Worm (Caenorhabditis elegans) whole organism, young adult: ENCODE measurements around the gene noa-1.

Experiments used
- B0336.3 ChIP-seq: fragments of 200-800 bp; sonication (Bioruptor generic); IDR thresholded peaks from 2 replicates; pipeline ENCODE4 v1.3.6; 2022; ENCODE audit warnings: missing genetic modification characterization, missing compliant biosample characterization
- F23B12.7 ChIP-seq: sonication (generic microtip); optimal IDR thresholded peaks from 2 replicates; lab custom pipeline; 2017; ENCODE audit warnings: missing genetic modification characterization, mild to moderate bottlenecking, missing compliant biosample characterization, antibody characterized with exemption, moderate library complexity; ENCODE audit not compliant: insufficient read depth
- F37B4.10 ChIP-seq: fragments of 200-800 bp; sonication (Bioruptor generic); IDR thresholded peaks from 2 replicates; pipeline ENCODE4 v1.3.6; 2022; ENCODE audit warnings: missing genetic modification characterization, missing compliant biosample characterization
- F52B5.7 ChIP-seq: sonication (generic microtip); optimal IDR thresholded peaks from 2 replicates; lab custom pipeline; 2016; ENCODE audit warnings: mild to moderate bottlenecking, missing genetic modification characterization, missing compliant biosample characterization
- F57A8.1 ChIP-seq: fragments of 200-800 bp; sonication (Bioruptor generic); optimal IDR thresholded peaks from 2 replicates; lab custom pipeline; 2018; ENCODE audit warnings: mild to moderate bottlenecking, missing genetic modification characterization, moderate library complexity, missing compliant biosample characterization
- Y53F4B.3 ChIP-seq: fragments of 200-800 bp; sonication (Bioruptor generic); IDR thresholded peaks from 2 replicates; pipeline ENCODE4 v1.3.6; 2022; ENCODE audit warnings: missing genetic modification reagents, missing genetic modification characterization, missing compliant biosample characterization
- Y56A3A.18 ChIP-seq: fragments of 200-800 bp; sonication (Bioruptor generic); IDR thresholded peaks from 2 replicates; pipeline ENCODE4 v1.3.6; 2022; ENCODE audit warnings: missing genetic modification reagents, missing genetic modification characterization, missing compliant biosample characterization
- Y67H2A.10 ChIP-seq: fragments of 200-800 bp; sonication (Bioruptor generic); conservative IDR thresholded peaks from 2 replicates; pipeline ENCODE4 v1.3.6; 2022; ENCODE audit warnings: missing genetic modification reagents, missing genetic modification characterization, missing compliant biosample characterization
- ama-1 ChIP-seq, 3 experiments: fragments of 150-350 bp in 1 of 3; sonication (generic microtip) in 2 of 3; optimal IDR thresholded peaks; 2 replicates each; lab custom pipeline; 2014 to 2018; ENCODE audit warnings: missing biosample characterization in 2 of 3, missing genetic modification characterization in 2 of 3, missing genetic modification reagents in 2 of 3
- aptf-3 ChIP-seq: fragments of 200-800 bp; sonication (Bioruptor generic); IDR thresholded peaks from 2 replicates; pipeline ENCODE4 v1.3.6; 2022; ENCODE audit warnings: missing genetic modification characterization, missing compliant biosample characterization
- attf-3 ChIP-seq: fragments of 200-800 bp; sonication (Bioruptor generic); conservative IDR thresholded peaks from 2 replicates; pipeline ENCODE4 v1.3.6; 2022; ENCODE audit warnings: missing genetic modification reagents, missing genetic modification characterization, missing compliant biosample characterization
- bed-1 ChIP-seq: fragments of 200-800 bp; sonication (Bioruptor generic); IDR thresholded peaks from 2 replicates; pipeline ENCODE4 v1.3.6; 2022; ENCODE audit warnings: missing genetic modification reagents, missing genetic modification characterization, missing compliant biosample characterization
- dpl-1 ChIP-seq: fragments of 150-350 bp; optimal IDR thresholded peaks from 2 replicates; lab custom pipeline; 2014; ENCODE audit warnings: missing biosample characterization, missing genetic modification reagents, missing genetic modification characterization
- egrh-3 ChIP-seq: fragments of 200-800 bp; sonication (Bioruptor generic); IDR thresholded peaks from 2 replicates; pipeline ENCODE4 v1.3.6; 2022; ENCODE audit warnings: missing genetic modification reagents, missing genetic modification characterization, missing compliant biosample characterization
- ekl-4 ChIP-seq: fragments of 200-800 bp; sonication (Bioruptor generic); IDR thresholded peaks from 2 replicates; pipeline ENCODE4 v1.3.6; 2022; ENCODE audit warnings: missing genetic modification reagents, missing genetic modification characterization, missing compliant biosample characterization
- fkh-3 ChIP-seq: sonication (generic microtip); optimal IDR thresholded peaks from 2 replicates; lab custom pipeline; 2016; ENCODE audit warnings: mild to moderate bottlenecking, missing genetic modification characterization, missing compliant biosample characterization
- hmg-1.2 ChIP-seq: fragments of 200-800 bp; sonication (Bioruptor generic); IDR thresholded peaks from 2 replicates; pipeline ENCODE4 v1.3.6; 2022; ENCODE audit warnings: missing genetic modification reagents, missing genetic modification characterization, missing compliant biosample characterization
- hmg-20 ChIP-seq: fragments of 200-800 bp; sonication (Bioruptor generic); IDR thresholded peaks from 2 replicates; pipeline ENCODE4 v1.3.6; 2022; ENCODE audit warnings: missing genetic modification reagents, missing genetic modification characterization, missing compliant biosample characterization
- hrde-1 ChIP-seq: sonication (generic microtip); optimal IDR thresholded peaks from 2 replicates; lab custom pipeline; 2016; ENCODE audit warnings: missing genetic modification characterization, mild to moderate bottlenecking, missing compliant biosample characterization, moderate library complexity, missing genotype, missing genetic modification reagents, borderline replicate concordance
- lin-26 ChIP-seq: fragments of 200-800 bp; sonication (Bioruptor generic); IDR thresholded peaks from 2 replicates; pipeline ENCODE4 v1.3.6; 2022; ENCODE audit warnings: missing genetic modification reagents, missing genetic modification characterization, missing compliant biosample characterization
- madf-3 ChIP-seq: fragments of 200-800 bp; sonication (Bioruptor generic); IDR thresholded peaks from 2 replicates; pipeline ENCODE4 v1.3.6; 2022; ENCODE audit warnings: missing genetic modification reagents, missing genetic modification characterization, missing compliant biosample characterization
- madf-6 ChIP-seq: fragments of 200-800 bp; sonication (Bioruptor generic); IDR thresholded peaks from 2 replicates; pipeline ENCODE4 v1.3.6; 2022; ENCODE audit warnings: missing genetic modification reagents, missing genetic modification characterization, missing compliant biosample characterization
- mcd-1 ChIP-seq: fragments of 200-800 bp; sonication (Bioruptor generic); IDR thresholded peaks from 2 replicates; pipeline ENCODE4 v1.3.6; 2022; ENCODE audit warnings: missing genetic modification reagents, missing genetic modification characterization, missing compliant biosample characterization
- mes-4 ChIP-seq: sonication (generic microtip); optimal IDR thresholded peaks from 2 replicates; lab custom pipeline; 2016; ENCODE audit warnings: missing genotype, missing genetic modification characterization, missing compliant biosample characterization
- mxl-1 ChIP-seq: sonication (generic microtip); optimal IDR thresholded peaks from 2 replicates; lab custom pipeline; 2016; ENCODE audit warnings: missing genetic modification characterization, missing compliant biosample characterization
- nfya-1 ChIP-seq: sonication (generic microtip); optimal IDR thresholded peaks from 2 replicates; lab custom pipeline; 2017; ENCODE audit warnings: antibody characterized with exemption, missing compliant biosample characterization, missing genetic modification characterization, borderline replicate concordance; ENCODE audit not compliant: insufficient read depth
- nhr-179 ChIP-seq: sonication (generic microtip); optimal IDR thresholded peaks from 2 replicates; lab custom pipeline; 2016; ENCODE audit warnings: mild to moderate bottlenecking, missing genetic modification characterization, missing compliant biosample characterization
- nhr-80 ChIP-seq: sonication (generic microtip); optimal IDR thresholded peaks from 2 replicates; lab custom pipeline; 2016; ENCODE audit warnings: missing genetic modification characterization, missing compliant biosample characterization
- repo-1 ChIP-seq: sonication (generic microtip); optimal IDR thresholded peaks from 2 replicates; lab custom pipeline; 2017; ENCODE audit warnings: mild to moderate bottlenecking, missing genetic modification characterization, missing compliant biosample characterization
- snpc-1.1 ChIP-seq: sonication (generic microtip); optimal IDR thresholded peaks from 2 replicates; lab custom pipeline; 2017; ENCODE audit warnings: missing genetic modification characterization, mild to moderate bottlenecking, missing compliant biosample characterization, antibody characterized with exemption, moderate library complexity, missing genotype, missing genetic modification reagents; ENCODE audit not compliant: insufficient read depth
- snpc-4 ChIP-seq, 5 experiments: fragments of 150-350 bp in 1 of 5; sonication (generic microtip) in 4 of 5; optimal IDR thresholded peaks; 2 replicates each; lab custom pipeline; 2014 to 2018; ENCODE audit warnings: missing genetic modification characterization in 5 of 5, missing biosample characterization in 3 of 5, antibody characterized with exemption in 2 of 5, mild to moderate bottlenecking in 2 of 5, missing compliant biosample characterization in 2 of 5, missing genotype in 2 of 5, moderate library complexity in 2 of 5, missing genetic modification reagents in 1 of 5
- somi-1 ChIP-seq: fragments of 200-800 bp; sonication (Bioruptor generic); optimal IDR thresholded peaks from 2 replicates; lab custom pipeline; 2018; ENCODE audit warnings: mild to moderate bottlenecking, missing genetic modification characterization, missing compliant biosample characterization
- tbp1 ChIP-seq: fragments of 200-800 bp; sonication (Bioruptor generic); optimal IDR thresholded peaks from 2 replicates; lab custom pipeline; 2018; ENCODE audit warnings: mild to moderate bottlenecking, missing genetic modification characterization, missing compliant biosample characterization
- tlf-1 ChIP-seq: fragments of 200-800 bp; sonication (Bioruptor generic); optimal IDR thresholded peaks from 2 replicates; lab custom pipeline; 2018; ENCODE audit warnings: mild to moderate bottlenecking, missing genetic modification characterization, missing compliant biosample characterization
- unc-62 ChIP-seq: fragments of 150-350 bp; optimal IDR thresholded peaks from 2 replicates; lab custom pipeline; 2014; ENCODE audit warnings: missing biosample characterization, missing genetic modification reagents, missing genetic modification characterization
- xnd-1 ChIP-seq: sonication (generic microtip); optimal IDR thresholded peaks from 2 replicates; lab custom pipeline; 2016; ENCODE audit warnings: missing genotype, missing genetic modification reagents, missing genetic modification characterization, missing compliant biosample characterization
- zim-3 ChIP-seq: sonication (generic microtip); optimal IDR thresholded peaks from 2 replicates; lab custom pipeline; 2017; ENCODE audit warnings: mild to moderate bottlenecking, missing genetic modification characterization, moderate library complexity, missing compliant biosample characterization
- ztf-6 ChIP-seq: fragments of 200-800 bp; sonication (Bioruptor generic); IDR thresholded peaks from 2 replicates; pipeline ENCODE4 v1.3.6; 2022; ENCODE audit warnings: missing genetic modification reagents, missing genetic modification characterization, missing compliant biosample characterization

Gene noa-1

ce11 chrII:13575018-13575948, 34.4 kb upstream of the noa-1 start, which contains the start of the genes mrpl-37 and lin-38 (continued):
- TF ChIP-seq madf-6 (GFP tag; lab: Robert Waterston, UW) = peak; percentile 73

DNA sequence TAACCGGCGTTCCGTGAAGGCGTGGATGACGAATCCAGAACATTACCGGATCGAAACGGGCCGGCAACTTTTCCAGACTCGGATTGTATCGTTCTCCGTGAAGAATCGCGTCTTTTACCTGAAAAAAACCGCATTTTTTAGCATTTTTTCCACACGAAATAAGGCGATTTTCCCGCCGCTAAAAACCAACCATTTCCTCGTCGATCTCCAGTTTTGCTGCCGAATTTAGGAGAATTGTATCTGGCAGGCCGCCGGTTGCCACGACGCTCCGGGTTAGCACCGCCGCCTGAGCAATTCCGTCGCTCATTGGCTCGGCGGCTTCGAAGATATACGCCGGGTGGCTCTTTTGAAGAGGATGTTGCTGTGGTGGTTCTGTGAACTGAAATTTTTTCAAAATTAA, 33.5 kb upstream of the noa-1 start:
- TF ChIP-seq ztf-6 (GFP tag; lab: Robert Waterston, UW) = no peak
- TF ChIP-seq Y67H2A.10 = no peak
- no peak for TF ChIP-seq repo-1 (tag; lab: Kevin White, UChicago)
- TF ChIP-seq B0336.3 (GFP tag; lab: Robert Waterston, UW) = no peak

DNA sequence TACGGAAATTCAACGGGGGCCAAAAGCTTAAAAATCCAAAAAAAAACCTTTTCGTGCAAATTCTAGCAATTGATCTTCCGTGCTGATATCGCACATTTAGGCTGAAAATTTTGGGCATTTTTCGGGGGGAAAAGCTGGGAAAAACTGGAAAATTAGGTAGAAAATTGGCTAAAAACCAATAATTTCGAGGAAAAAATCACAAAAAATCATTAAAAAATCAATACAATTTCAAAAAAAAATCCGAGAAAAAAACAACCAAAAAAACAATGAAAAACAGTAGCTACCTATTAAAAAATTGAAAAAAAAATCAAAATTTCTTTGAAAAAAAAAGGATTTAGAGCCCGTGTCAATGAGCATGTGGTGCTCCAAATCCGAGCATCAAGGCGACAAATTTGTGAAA, 27.0 kb upstream of the noa-1 start, which contains the start of gene Y48E1B.3:
Gene Y48E1B.3 (minus strand): TSS at position 101 of the 400 bp plus-strand sequence.
- TF ChIP-seq unc-62 (no peak), mcd-1 (GFP tag; lab: Robert Waterston, UW) (no peak), lin-26 (no peak), nhr-179 (tag; lab: Kevin White, UChicago) (no peak), Y53F4B.3 (GFP tag; lab: Robert Waterston, UW) (no peak), egrh-3 (GFP tag; lab: Robert Waterston, UW) (no peak), Y56A3A.18 (GFP tag; lab: Robert Waterston, UW) (no peak), hmg-20 (GFP tag; lab: Robert Waterston, UW) (no peak), hrde-1 (no peak), mes-4 (tag; lab: Kevin White, UChicago) (no peak), tlf-1 (GFP tag; lab: Kevin White, UChicago) (no peak), ama-1 (optimal IDR thresholded peaks at IDR 0.05; lab: Kevin White, UChicago) (no peak), ama-1 (GFP tag; optimal IDR thresholded peaks at IDR 0.05; lab: Kevin White, UChicago) (no peak), xnd-1 (no peak), zim-3 (tag; lab: Kevin White, UChicago) (no peak), mxl-1 (tag; lab: Kevin White, UChicago) (no peak), tbp1 (GFP tag; lab: Kevin White, UChicago) (no peak), nfya-1 (no peak), somi-1 (no peak), B0336.3 (GFP tag; lab: Robert Waterston, UW) (no peak)

DNA sequence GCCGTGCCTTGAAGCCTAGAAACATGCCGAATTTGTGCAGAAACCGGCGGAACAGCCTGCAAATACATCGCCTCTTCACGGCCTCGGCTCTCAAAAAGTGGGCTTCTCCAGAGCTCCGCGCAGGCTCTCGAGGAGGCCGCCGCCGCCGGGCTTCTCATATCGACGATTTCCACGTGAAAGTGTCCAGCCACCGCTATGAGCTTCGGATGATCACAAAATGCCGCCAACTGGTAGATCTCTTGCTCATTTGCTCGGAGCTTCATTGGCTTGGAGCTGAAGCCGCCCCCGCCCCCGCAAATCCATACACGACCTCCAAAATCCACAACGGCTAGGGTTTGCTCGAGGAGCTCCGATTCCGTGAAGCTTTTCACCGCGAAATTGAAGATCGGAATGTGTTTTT, 19.7 kb upstream of the noa-1 start:
- TF ChIP-seq hmg-20 (GFP tag; lab: Robert Waterston, UW) (no peak), aptf-3 (GFP tag; lab: Robert Waterston, UW) (no peak), F37B4.10 (GFP tag; lab: Robert Waterston, UW) (0 out of 2 replicates have a peak, but pooled peaks have one; percentile 7), ztf-6 (GFP tag; lab: Robert Waterston, UW) (no peak), tlf-1 (GFP tag; lab: Kevin White, UChicago) (no peak), egrh-3 (GFP tag; lab: Robert Waterston, UW) (peak; percentile 42; the same call in 1 of the 2 replicates)

- no peak for TF ChIP-seq hmg-1.2 (GFP tag; lab: Robert Waterston, UW)
- TF ChIP-seq somi-1 = no peak
- no peak for TF ChIP-seq tlf-1 (GFP tag; lab: Kevin White, UChicago)
- no peak for TF ChIP-seq bed-1 (GFP tag; lab: Robert Waterston, UW)
- no peak for TF ChIP-seq mxl-1 (tag; lab: Kevin White, UChicago)
- no peak for TF ChIP-seq ekl-4 (GFP tag; lab: Robert Waterston, UW)
- TF ChIP-seq snpc-4 (GFP tag; optimal IDR thresholded peaks at IDR 0.05; lab: Kevin White, UChicago) = no peak
- no peak for TF ChIP-seq snpc-4 (tag; optimal IDR thresholded peaks at IDR 0.05; lab: Kevin White, UChicago)
- no peak for TF ChIP-seq fkh-3 (tag; lab: Kevin White, UChicago)
- no peak for TF ChIP-seq dpl-1
- no peak for TF ChIP-seq xnd-1
- TF ChIP-seq nhr-80 (tag; lab: Kevin White, UChicago) = no peak
- TF ChIP-seq F23B12.7 (tag; lab: Kevin White, UChicago) = no peak
- no peak for TF ChIP-seq madf-3
- no peak for TF ChIP-seq snpc-1.1 (tag; lab: Kevin White, UChicago)
- no peak for TF ChIP-seq F57A8.1 (GFP tag; lab: Kevin White, UChicago)
- TF ChIP-seq madf-6 (GFP tag; lab: Robert Waterston, UW) = no peak
- no peak for TF ChIP-seq F52B5.7 (tag; lab: Kevin White, UChicago)
- no peak for TF ChIP-seq lin-26
- no peak for TF ChIP-seq attf-3 (GFP tag; lab: Robert Waterston, UW)
- TF ChIP-seq, all 124 proteins: peak for 0
Observed at ce11 chrII:13547545-13547944, 6.7 kb upstream of the noa-1 start, which contains the start of gene ddl-2. ddl-2 (minus strand) TSS chrII:13547645.
